Worm (Caenorhabditis elegans): Measurements from ENCODE around the gene F42A9.3.
A peak's percentile ranks its signal among the peaks of the same experiment; 100 is the strongest.

The F42A9.3 gene

DNA sequence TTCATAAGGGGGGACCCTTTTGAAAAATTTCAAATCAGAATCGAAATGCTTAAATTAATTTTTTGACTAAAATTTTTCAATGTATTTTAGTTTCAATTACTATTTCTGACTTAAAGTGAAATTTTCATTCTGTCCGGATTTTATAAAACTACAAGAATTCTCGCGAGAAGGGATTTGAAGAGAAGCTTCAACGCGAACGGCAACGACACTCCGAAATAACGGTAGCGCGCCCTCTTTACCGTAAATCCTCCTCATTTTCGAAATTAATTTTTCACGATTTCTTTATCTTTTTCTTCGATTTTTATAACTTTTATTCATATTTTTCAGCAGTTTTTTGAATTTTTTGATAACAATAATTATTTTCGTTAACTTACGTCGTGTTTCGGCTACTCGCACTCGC lies 48.7 kb downstream of the F42A9.3 start:
- TF ChIP-seq nhr-111 (GFP tag; optimal IDR thresholded peaks at IDR 0.05), result no peak
- no peak for TF ChIP-seq ceh-28 (tag; optimal IDR thresholded peaks at IDR 0.05)
- no peak for TF ChIP-seq D1046.2 (GFP tag; IDR thresholded peaks at IDR 0.05)
- TF ChIP-seq Y48G9A.11 (GFP tag; IDR thresholded peaks at IDR 0.05), result peak; percentile 99
- TF ChIP-seq nhr-11 (tag; optimal IDR thresholded peaks at IDR 0.05), result no peak
- TF ChIP-seq R02D3.7 (tag; optimal IDR thresholded peaks at IDR 0.05), result peak; percentile 47
- peak; percentile 89 for TF ChIP-seq T20F7.1 (GFP tag; optimal IDR thresholded peaks at IDR 0.05)
- no peak for TF ChIP-seq pqm-1 (tag; optimal IDR thresholded peaks at IDR 0.05)
- no peak for TF ChIP-seq lsy-2 (tag; optimal IDR thresholded peaks at IDR 0.05)
- TF ChIP-seq hif-1 (tag; optimal IDR thresholded peaks at IDR 0.05), result no peak
- no peak for TF ChIP-seq dve-1 (tag; optimal IDR thresholded peaks at IDR 0.05; ENCODE audit: insufficient read depth)
- TF ChIP-seq unc-39 (tag; optimal IDR thresholded peaks at IDR 0.05), result no peak

ce11 chrIV:8667155-8667554 lies 50.1 kb downstream of the F42A9.3 start:
- peak; percentile 57 for TF ChIP-seq Y48G9A.11 (GFP tag; IDR thresholded peaks at IDR 0.05)
- peak; percentile 92; the same call in 1 of the 2 replicates for TF ChIP-seq set-16 (GFP tag; IDR thresholded peaks at IDR 0.05)
